Fruit fly (Drosophila melanogaster) whole organism, embryonic: ENCODE measurements around the gene nonC.

Source experiments
- Bdp1 ChIP-seq: fragments of 200-800 bp; sonication (Bioruptor generic); optimal IDR thresholded peaks from 3 replicates; lab custom pipeline; 2016; ENCODE audit warnings: missing biosample characterization, missing genetic modification characterization
- CG10543 ChIP-seq: fragments of 200-800 bp; sonication (Bioruptor generic); optimal IDR thresholded peaks from 3 replicates; lab custom pipeline; 2017; ENCODE audit warnings: missing biosample characterization, mild to moderate bottlenecking, missing genetic modification characterization, moderate library complexity
- CG10654 ChIP-seq: fragments of 200-800 bp; sonication (Bioruptor generic); optimal IDR thresholded peaks from 2 replicates; lab custom pipeline; 2016; ENCODE audit warnings: missing biosample characterization, missing genetic modification characterization
- CG10979 ChIP-seq: fragments of 200-800 bp; sonication (Bioruptor generic); optimal IDR thresholded peaks from 2 replicates; lab custom pipeline; 2018; ENCODE audit warnings: missing biosample characterization, mild to moderate bottlenecking, missing genetic modification characterization, moderate library complexity
- CG12219 ChIP-seq: fragments of 200-800 bp; sonication (Bioruptor generic); optimal IDR thresholded peaks from 3 replicates; lab custom pipeline; 2018; ENCODE audit warnings: missing biosample characterization, mild to moderate bottlenecking, missing genetic modification characterization
- CG12391 ChIP-seq: fragments of 200-800 bp; sonication (Bioruptor generic); optimal IDR thresholded peaks from 3 replicates; lab custom pipeline; 2018; ENCODE audit warnings: missing biosample characterization, mild to moderate bottlenecking, missing genetic modification characterization, moderate library complexity
- CG13296 ChIP-seq: fragments of 200-800 bp; sonication (Bioruptor generic); optimal IDR thresholded peaks from 3 replicates; lab custom pipeline; 2018; ENCODE audit warnings: missing biosample characterization, mild to moderate bottlenecking, missing genetic modification characterization
- CG14014 ChIP-seq: fragments of 200-800 bp; sonication (Bioruptor generic); IDR thresholded peaks from 2 replicates; pipeline ENCODE4 v1.3.6; 2022; ENCODE audit warnings: missing biosample characterization, missing genetic modification characterization
- CG1603 ChIP-seq: fragments of 200-800 bp; sonication (Bioruptor generic); optimal IDR thresholded peaks from 2 replicates; lab custom pipeline; 2019; ENCODE audit warnings: missing biosample characterization, mild to moderate bottlenecking, missing genetic modification characterization, moderate library complexity
- CG2199 ChIP-seq: fragments of 200-800 bp; sonication (Bioruptor generic); IDR thresholded peaks from 3 replicates; pipeline ENCODE4 v1.3.6; 2022; ENCODE audit warnings: missing biosample characterization, missing genetic modification characterization
- CG31441 ChIP-seq: fragments of 200-800 bp; sonication (Bioruptor generic); IDR thresholded peaks from 2 replicates; pipeline ENCODE4 v1.3.6; 2022; ENCODE audit warnings: missing biosample characterization, missing genetic modification characterization
- CG3281 ChIP-seq: fragments of 200-800 bp; sonication (Bioruptor generic); optimal IDR thresholded peaks from 3 replicates; lab custom pipeline; 2017; ENCODE audit warnings: missing biosample characterization, mild to moderate bottlenecking, missing genetic modification characterization
- CG4360 ChIP-seq: fragments of 200-800 bp; sonication (Bioruptor generic); IDR thresholded peaks from 2 replicates; pipeline ENCODE4 v1.3.6; 2022; ENCODE audit warnings: missing biosample characterization, missing genetic modification characterization
- CG4424 ChIP-seq: fragments of 200-800 bp; sonication (Bioruptor generic); optimal IDR thresholded peaks from 3 replicates; lab custom pipeline; 2016; ENCODE audit warnings: missing biosample characterization, missing genetic modification characterization
- CG6791 ChIP-seq: fragments of 200-800 bp; sonication (Bioruptor generic); IDR thresholded peaks from 3 replicates; pipeline ENCODE4 v1.3.6; 2022; ENCODE audit warnings: missing biosample characterization, missing genetic modification characterization; ENCODE audit not compliant: partially characterized antibody
- CG7839 ChIP-seq: fragments of 200-800 bp; sonication (Bioruptor generic); optimal IDR thresholded peaks from 3 replicates; lab custom pipeline; 2018; ENCODE audit warnings: missing biosample characterization, mild to moderate bottlenecking, missing genetic modification characterization, moderate library complexity
- CG8478 ChIP-seq: fragments of >200 bp; optimal IDR thresholded peaks from 2 replicates; lab custom pipeline; 2018
- CG8944 ChIP-seq: fragments of 200-800 bp; sonication (Bioruptor generic); optimal IDR thresholded peaks from 3 replicates; lab custom pipeline; 2016; ENCODE audit warnings: missing biosample characterization, missing genetic modification characterization
- D19A ChIP-seq: fragments of 200-800 bp; optimal IDR thresholded peaks from 3 replicates; lab custom pipeline; 2019; ENCODE audit warnings: missing biosample characterization, mild to moderate bottlenecking, missing genetic modification characterization, moderate library complexity
- Dbx ChIP-seq: fragments of 200-800 bp; sonication (Bioruptor generic); IDR thresholded peaks from 3 replicates; pipeline ENCODE4 v1.3.6; 2022; ENCODE audit warnings: missing biosample characterization, missing genetic modification characterization
- E2f2 ChIP-seq: fragments of 200-800 bp; sonication (Bioruptor generic); IDR thresholded peaks from 2 replicates; pipeline ENCODE4 v1.3.6; 2022; ENCODE audit warnings: missing biosample characterization, missing genetic modification characterization
- Fer2 ChIP-seq: fragments of 200-800 bp; sonication (Bioruptor generic); optimal IDR thresholded peaks from 2 replicates; lab custom pipeline; 2018; ENCODE audit warnings: missing biosample characterization, mild to moderate bottlenecking, missing genetic modification characterization, moderate library complexity
- Fer3 ChIP-seq: fragments of 200-800 bp; sonication (Bioruptor generic); optimal IDR thresholded peaks from 2 replicates; lab custom pipeline; 2018; ENCODE audit warnings: missing biosample characterization, mild to moderate bottlenecking, missing genetic modification characterization, moderate library complexity
- MTF-1 ChIP-seq: fragments of 200-800 bp; sonication (Bioruptor generic); optimal IDR thresholded peaks from 2 replicates; lab custom pipeline; 2018; ENCODE audit warnings: missing biosample characterization, mild to moderate bottlenecking, missing genetic modification characterization, borderline replicate concordance
- Meics ChIP-seq: fragments of 200-800 bp; sonication (Bioruptor generic); optimal IDR thresholded peaks from 2 replicates; lab custom pipeline; 2017; ENCODE audit warnings: missing biosample characterization, mild to moderate bottlenecking, missing genetic modification characterization
- Oli ChIP-seq: fragments of 200-800 bp; sonication (Bioruptor generic); optimal IDR thresholded peaks from 2 replicates; lab custom pipeline; 2018; ENCODE audit warnings: missing biosample characterization, mild to moderate bottlenecking, missing genetic modification characterization, moderate library complexity
- Ptx1 ChIP-seq: fragments of 200-800 bp; sonication (Bioruptor generic); IDR thresholded peaks from 2 replicates; pipeline ENCODE4 v1.3.6; 2022; ENCODE audit warnings: missing biosample characterization, missing genetic modification characterization
- Rfx ChIP-seq: fragments of 200-800 bp; sonication (Bioruptor generic); IDR thresholded peaks from 2 replicates; pipeline ENCODE4 v1.3.6; 2022; ENCODE audit warnings: missing biosample characterization, missing genetic modification characterization
- Trl ChIP-seq, 3 experiments: fragments of >200 bp in 2 of 3; fragments of 200-800 bp in 1 of 3; sonication (Bioruptor generic) in 1 of 3; optimal IDR thresholded peaks; 2 replicates in 1 of 3; 3 replicates in 2 of 3; lab custom pipeline; 2016 to 2017; ENCODE audit warnings: missing biosample characterization in 1 of 3, missing genetic modification characterization in 1 of 3
- YL-1 ChIP-seq: fragments of 200-800 bp; sonication (Bioruptor generic); optimal IDR thresholded peaks from 3 replicates; lab custom pipeline; 2017; ENCODE audit warnings: missing biosample characterization, mild to moderate bottlenecking, missing genetic modification characterization
- ato ChIP-seq: fragments of 200-800 bp; sonication (Bioruptor generic); IDR thresholded peaks from 2 replicates; pipeline ENCODE4 v1.3.6; 2022; ENCODE audit warnings: missing biosample characterization, missing genetic modification characterization; ENCODE audit not compliant: partially characterized antibody
- bcd ChIP-seq: fragments of 200-800 bp; sonication (Bioruptor generic); optimal IDR thresholded peaks from 2 replicates; lab custom pipeline; 2017; ENCODE audit warnings: missing biosample characterization, mild to moderate bottlenecking, missing genetic modification characterization
- bsh ChIP-seq, 2 experiments: fragments of 200-800 bp; sonication (Bioruptor generic); optimal IDR thresholded peaks; 2 replicates each; lab custom pipeline; 2017 to 2018; ENCODE audit warnings: mild to moderate bottlenecking in 2 of 2, missing biosample characterization in 2 of 2, missing genetic modification characterization in 2 of 2, moderate library complexity in 1 of 2
- disco-r ChIP-seq: fragments of 200-800 bp; sonication (Bioruptor generic); optimal IDR thresholded peaks from 2 replicates; lab custom pipeline; 2016; ENCODE audit warnings: missing biosample characterization, missing genetic modification characterization
- dmrt11E ChIP-seq: fragments of 200-800 bp; sonication (Bioruptor generic); optimal IDR thresholded peaks from 3 replicates; lab custom pipeline; 2018; ENCODE audit warnings: missing biosample characterization, mild to moderate bottlenecking, missing genetic modification characterization, moderate library complexity
- dmrt99B ChIP-seq: fragments of 200-800 bp; sonication (Bioruptor generic); optimal IDR thresholded peaks from 2 replicates; lab custom pipeline; 2018; ENCODE audit warnings: missing biosample characterization, mild to moderate bottlenecking, missing genetic modification characterization, moderate library complexity
- dysf ChIP-seq: fragments of 200-800 bp; sonication (Bioruptor generic); IDR thresholded peaks from 3 replicates; pipeline ENCODE4 v1.3.6; 2022; ENCODE audit warnings: missing biosample characterization, missing genetic modification characterization
- fd96Cb ChIP-seq: fragments of 200-800 bp; sonication (Bioruptor generic); optimal IDR thresholded peaks from 2 replicates; lab custom pipeline; 2018; ENCODE audit warnings: missing biosample characterization, mild to moderate bottlenecking, missing genetic modification characterization, moderate library complexity
- gem ChIP-seq: fragments of 200-800 bp; sonication (Bioruptor generic); optimal IDR thresholded peaks from 2 replicates; lab custom pipeline; 2019; ENCODE audit warnings: missing biosample characterization, mild to moderate bottlenecking, missing genetic modification characterization, moderate library complexity
- gt ChIP-seq: fragments of 200-800 bp; sonication (Bioruptor generic); IDR thresholded peaks from 2 replicates; pipeline ENCODE4 v1.3.6; 2022; ENCODE audit warnings: missing biosample characterization, missing genetic modification characterization
- jigr1 ChIP-seq: fragments of 200-800 bp; sonication (Bioruptor generic); IDR thresholded peaks from 3 replicates; pipeline ENCODE4 v1.3.6; 2022; ENCODE audit warnings: missing biosample characterization, missing genetic modification characterization
- lmd ChIP-seq: fragments of 200-800 bp; sonication (Bioruptor generic); IDR thresholded peaks from 2 replicates; pipeline ENCODE4 v1.3.6; 2022; ENCODE audit warnings: missing biosample characterization, missing genetic modification characterization
- psq ChIP-seq: fragments of 200-800 bp; sonication (Bioruptor generic); optimal IDR thresholded peaks from 2 replicates; lab custom pipeline; 2017; ENCODE audit warnings: missing biosample characterization, missing genetic modification characterization
- rib ChIP-seq: fragments of 200-800 bp; sonication (Bioruptor generic); IDR thresholded peaks from 2 replicates; pipeline ENCODE4 v1.3.6; 2022; ENCODE audit warnings: missing biosample characterization, missing genetic modification characterization
- sens ChIP-seq: fragments of 200-800 bp; sonication (Bioruptor generic); peaks from one replicate; lab custom pipeline; 2016; ENCODE audit warnings: missing biosample characterization, missing genetic modification characterization
- stc ChIP-seq: fragments of 200-800 bp; sonication (Bioruptor generic); IDR thresholded peaks from 2 replicates; pipeline ENCODE4 v1.3.6; 2022; ENCODE audit warnings: missing biosample characterization, missing genetic modification characterization
- tap ChIP-seq: fragments of 200-800 bp; optimal IDR thresholded peaks from 3 replicates; lab custom pipeline; 2019; ENCODE audit warnings: missing biosample characterization, mild to moderate bottlenecking, missing genetic modification characterization, moderate library complexity
- tin ChIP-seq: fragments of 200-800 bp; sonication (Bioruptor generic); optimal IDR thresholded peaks from 3 replicates; lab custom pipeline; 2016; ENCODE audit warnings: missing biosample characterization, missing genetic modification characterization
- zen ChIP-seq: fragments of 200-800 bp; sonication (Bioruptor generic); optimal IDR thresholded peaks from 3 replicates; lab custom pipeline; 2018; ENCODE audit warnings: missing biosample characterization, mild to moderate bottlenecking, missing genetic modification characterization, moderate library complexity

The nonC gene

dm6 chrX:6860413-6861089 is 36.3 kb downstream of the nonC start (continued):
- TF ChIP-seq CG13296 (GFP tag; lab: Kevin White, UChicago) (no peak), Bdp1 (GFP tag; lab: Kevin White, UChicago) (no peak), stc (GFP tag; lab: Robert Waterston, UW) (0 out of 2 replicates have a peak, but pooled peaks have one; percentile 38), CG4360 (peak; percentile 40), tap (peak; percentile 23), zen (tag; lab: Kevin White, UChicago) (peak; percentile 25), dysf (GFP tag; lab: Robert Waterston, UW) (peak; percentile 59; the same call in 2 of the 3 replicates), CG4424 (GFP tag; lab: Kevin White, UChicago) (peak; percentile 41), ato (no peak), disco-r (GFP tag; lab: Kevin White, UChicago) (no peak), CG12391 (tag; lab: Kevin White, UChicago) (no peak), psq (GFP tag; lab: Kevin White, UChicago) (peak; percentile 13), Fer3 (tag; lab: Kevin White, UChicago) (peak; percentile 24), dmrt99B (tag; lab: Kevin White, UChicago) (peak; percentile 37), CG7839 (peak; percentile 20), dmrt11E (tag; lab: Kevin White, UChicago) (peak; percentile 37), CG31441 (peak; percentile 49), jigr1 (GFP tag; lab: Robert Waterston, UW) (no peak), Trl (optimal IDR thresholded peaks at IDR 0.05; lab: Kevin White, UChicago) (peak; percentile 27 to 69), Trl (GFP tag; optimal IDR thresholded peaks at IDR 0.05; lab: Kevin White, UChicago) (no peak), CG6791 (no peak), Rfx (peak; percentile 68), Ptx1 (peak; percentile 57; the same call in 1 of the 2 replicates), CG12219 (peak; percentile 7), Meics (peak; percentile 39), CG8944 (no peak), YL-1 (GFP tag; lab: Kevin White, UChicago) (no peak), sens (GFP tag; lab: Kevin White, UChicago) (peak; percentile 58), lmd (GFP tag; lab: Robert Waterston, UW) (peak; percentile 29; the same call in 1 of the 2 replicates), bcd (GFP tag; lab: Kevin White, UChicago) (peak; percentile 16), CG3281 (GFP tag; lab: Kevin White, UChicago) (peak; percentile 46), bsh (GFP tag; optimal IDR thresholded peaks at IDR 0.05; lab: Kevin White, UChicago) (peak in 1 of 2 experiments; percentile 59), CG2199 (GFP tag; lab: Robert Waterston, UW) (0 out of 3 replicates have a peak, but pooled peaks have one; percentile 20), CG10543 (GFP tag; lab: Kevin White, UChicago) (no peak), Oli (tag; lab: Kevin White, UChicago) (peak; percentile 51), gem (tag; lab: Kevin White, UChicago) (peak; percentile 51), fd96Cb (tag; lab: Kevin White, UChicago) (peak; percentile 35), tin (no peak), CG10654 (no peak), CG8478 (lab: Kevin White, UChicago) (no peak), CG14014 (GFP tag; lab: Robert Waterston, UW) (peak; percentile 50; the same call in 1 of the 2 replicates), CG10979 (tag; lab: Kevin White, UChicago) (peak; percentile 50), D19A (tag; lab: Kevin White, UChicago) (peak; percentile 31), E2f2 (GFP tag; lab: Robert Waterston, UW) (no peak), CG1603 (tag; lab: Kevin White, UChicago) (peak; percentile 4), MTF-1 (GFP tag; lab: Kevin White, UChicago) (no peak), Fer2 (tag; lab: Kevin White, UChicago) (no peak), rib (GFP tag; lab: Robert Waterston, UW) (0 out of 2 replicates have a peak, but pooled peaks have one; percentile 10), Dbx (GFP tag; lab: Robert Waterston, UW) (peak; percentile 29; the same call in 1 of the 3 replicates), gt (GFP tag; lab: Robert Waterston, UW) (no peak)
